Fruit fly (Drosophila melanogaster) whole organism, embryonic: Measurements from ENCODE around the gene Neto.

Experiments
- BEAF-32 ChIP-seq: fragments of 200-800 bp; sonication (Bioruptor generic); optimal IDR thresholded peaks from 3 replicates; lab custom pipeline; 2017; ENCODE audit warnings: missing biosample characterization, missing genetic modification characterization, mild to moderate bottlenecking, moderate library complexity, missing genetic modification reagents
- CG13775 ChIP-seq: fragments of 200-800 bp; sonication (Bioruptor generic); optimal IDR thresholded peaks from 3 replicates; lab custom pipeline; 2017; ENCODE audit warnings: missing biosample characterization, mild to moderate bottlenecking, missing genetic modification characterization
- CG2129 ChIP-seq: fragments of 200-800 bp; sonication (Bioruptor generic); IDR thresholded peaks from 2 replicates; pipeline ENCODE4 v1.3.6; 2022; ENCODE audit warnings: missing biosample characterization, missing genetic modification characterization; ENCODE audit not compliant: partially characterized antibody
- CG7786 ChIP-seq: fragments of 200-800 bp; sonication (Bioruptor generic); optimal IDR thresholded peaks from 2 replicates; lab custom pipeline; 2016; ENCODE audit warnings: missing biosample characterization, missing genetic modification characterization
- CG9876 ChIP-seq: fragments of 200-800 bp; sonication (Bioruptor generic); optimal IDR thresholded peaks from 2 replicates; lab custom pipeline; 2016; ENCODE audit warnings: missing biosample characterization, missing genetic modification characterization
- H2.0 ChIP-seq: fragments of 200-800 bp; sonication (Bioruptor generic); IDR thresholded peaks from 2 replicates; pipeline ENCODE4 v1.3.6; 2022; ENCODE audit warnings: missing biosample characterization, missing genetic modification characterization
- Mrtf ChIP-seq: fragments of 200-800 bp; sonication (Bioruptor generic); IDR thresholded peaks from 3 replicates; pipeline ENCODE4 v1.3.6; 2022; ENCODE audit warnings: missing biosample characterization, missing genetic modification characterization
- Opbp ChIP-seq: fragments of 200-800 bp; sonication (Bioruptor generic); IDR thresholded peaks from 3 replicates; pipeline ENCODE4 v1.3.6; 2022; ENCODE audit warnings: missing biosample characterization, missing genetic modification characterization; ENCODE audit not compliant: partially characterized antibody
- gcm2 ChIP-seq: fragments of 200-800 bp; sonication (Bioruptor generic); optimal IDR thresholded peaks from 2 replicates; lab custom pipeline; 2016; ENCODE audit warnings: missing biosample characterization, missing genetic modification characterization
- otp ChIP-seq: fragments of 200-800 bp; sonication (Bioruptor generic); IDR thresholded peaks from 3 replicates; pipeline ENCODE4, ENCODE4 v1.3.6; 2022; ENCODE audit warnings: missing biosample characterization, missing genetic modification characterization
- sqz ChIP-seq: fragments of 200-800 bp; sonication (Bioruptor generic); optimal IDR thresholded peaks from 3 replicates; lab custom pipeline; 2018; ENCODE audit warnings: missing biosample characterization, mild to moderate bottlenecking, missing genetic modification characterization
- vnd ChIP-seq: fragments of 200-800 bp; sonication (Bioruptor generic); IDR thresholded peaks from 3 replicates; pipeline ENCODE4 v1.3.6; 2022; ENCODE audit warnings: missing biosample characterization, missing genetic modification characterization; ENCODE audit not compliant: partially characterized antibody
- zen ChIP-seq: fragments of 200-800 bp; sonication (Bioruptor generic); optimal IDR thresholded peaks from 3 replicates; lab custom pipeline; 2018; ENCODE audit warnings: missing biosample characterization, mild to moderate bottlenecking, missing genetic modification characterization, moderate library complexity

DNA sequence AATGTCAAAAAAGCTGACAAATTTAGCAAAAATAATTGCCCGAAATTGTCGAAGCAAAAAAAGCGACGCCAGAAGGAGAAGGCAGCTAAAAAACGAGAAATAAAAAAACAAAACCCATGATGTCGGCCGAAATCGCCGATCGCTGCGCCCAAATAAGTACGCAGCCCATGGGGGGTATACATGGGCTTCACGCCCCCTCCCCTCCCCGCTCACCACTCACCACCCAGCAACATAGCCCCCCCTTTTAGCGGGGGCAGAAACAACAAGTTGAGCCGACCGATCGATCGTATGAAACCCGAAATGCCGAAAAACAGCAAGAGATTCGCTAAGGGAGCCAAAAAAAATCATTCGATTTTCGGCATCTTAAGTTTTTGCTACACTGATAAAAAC is 49.7 kb upstream of the Neto start:
- no peak for TF ChIP-seq Mrtf (GFP tag; lab: Robert Waterston, UW)
- TF ChIP-seq sqz (GFP tag; lab: Kevin White, UChicago), result no peak
- no peak for TF ChIP-seq CG13775 (GFP tag; lab: Kevin White, UChicago)
- TF ChIP-seq zen (tag; lab: Kevin White, UChicago), result no peak
- no peak for TF ChIP-seq H2.0 (GFP tag; lab: Robert Waterston, UW)
- TF ChIP-seq BEAF-32 (GFP tag; lab: Kevin White, UChicago), result no peak
- TF ChIP-seq CG2129 (GFP tag; lab: Robert Waterston, UW), result no peak
- TF ChIP-seq CG7786 (GFP tag; lab: Kevin White, UChicago), result no peak
- no peak for TF ChIP-seq vnd (GFP tag; lab: Robert Waterston, UW)
- no peak for TF ChIP-seq otp (GFP tag; lab: Robert Waterston, UW)
- TF ChIP-seq gcm2 (GFP tag; lab: Kevin White, UChicago), result no peak
- TF ChIP-seq CG9876 (GFP tag; lab: Kevin White, UChicago), result no peak
- no peak for TF ChIP-seq Opbp (GFP tag; lab: Robert Waterston, UW)
